Worm (Caenorhabditis elegans): ENCODE measurements around the gene timm-17B.1.

The timm-17B.1 gene

ce11 chrIV:4788332-4788731, 43.0 kb upstream of the timm-17B.1 start, which contains the start of gene nhr-104:
TSS of gene nhr-104 (minus strand) at chrIV:4788692.
- TF ChIP-seq egl-5 (tag; optimal IDR thresholded peaks at IDR 0.05) (no peak), pha-4 (tag; optimal IDR thresholded peaks at IDR 0.05) (peak; percentile 94), mml-1 (tag; optimal IDR thresholded peaks at IDR 0.05) (no peak), zag-1 (tag; optimal IDR thresholded peaks at IDR 0.05) (no peak), ztf-11 (tag; optimal IDR thresholded peaks at IDR 0.05) (no peak), ceh-28 (tag; optimal IDR thresholded peaks at IDR 0.05) (peak; percentile 66), nhr-67 (tag; optimal IDR thresholded peaks at IDR 0.05) (no peak), tbx-2 (tag; optimal IDR thresholded peaks at IDR 0.05) (no peak), elt-1 (tag; optimal IDR thresholded peaks at IDR 0.05) (no peak), eor-1 (tag; optimal IDR thresholded peaks at IDR 0.05) (no peak), nhr-25 (tag; optimal IDR thresholded peaks at IDR 0.05) (peak; percentile 59), elt-2 (tag; optimal IDR thresholded peaks at IDR 0.05) (peak; percentile 63), hmg-11 (tag; optimal IDR thresholded peaks at IDR 0.05) (no peak), ceh-9 (tag; optimal IDR thresholded peaks at IDR 0.05) (no peak), nhr-12 (tag; optimal IDR thresholded peaks at IDR 0.05) (no peak), nfya-1 (tag; optimal IDR thresholded peaks at IDR 0.05; ENCODE audit: insufficient read depth) (peak; percentile 16), pqm-1 (tag; optimal IDR thresholded peaks at IDR 0.05) (peak; percentile 67), jun-1 (tag; optimal IDR thresholded peaks at IDR 0.05) (peak; percentile 39), unc-39 (tag; optimal IDR thresholded peaks at IDR 0.05) (no peak), ZK546.5 (tag; optimal IDR thresholded peaks at IDR 0.05) (no peak), nhr-43 (tag; optimal IDR thresholded peaks at IDR 0.05; ENCODE audit: poor library complexity, severe bottlenecking) (peak; percentile 36), R02D3.7 (tag; optimal IDR thresholded peaks at IDR 0.05) (no peak), skn-1 (tag; optimal IDR thresholded peaks at IDR 0.05) (peak; percentile 94), nhr-76 (tag; optimal IDR thresholded peaks at IDR 0.05) (no peak), nhr-23 (tag; optimal IDR thresholded peaks at IDR 0.05) (peak; percentile 69), mdl-1 (tag; optimal IDR thresholded peaks at IDR 0.05) (no peak), sea-2 (GFP tag; optimal IDR thresholded peaks at IDR 0.05) (no peak)

ce11 chrIV:4781123-4781522, 35.8 kb upstream of the timm-17B.1 start:
- TF ChIP-seq hmg-11 (tag; optimal IDR thresholded peaks at IDR 0.05) (peak; percentile 76), nfya-1 (tag; optimal IDR thresholded peaks at IDR 0.05; ENCODE audit: insufficient read depth) (peak; percentile 28), ztf-4 (tag; optimal IDR thresholded peaks at IDR 0.05) (no peak)

- TF ChIP-seq egl-27 (tag; optimal IDR thresholded peaks at IDR 0.05) (no peak), nhr-12 (tag; optimal IDR thresholded peaks at IDR 0.05) (no peak), fos-1 (tag; optimal IDR thresholded peaks at IDR 0.05) (no peak), ztf-4 (tag; optimal IDR thresholded peaks at IDR 0.05) (no peak), nhr-76 (tag; optimal IDR thresholded peaks at IDR 0.05) (no peak), pqm-1 (tag; optimal IDR thresholded peaks at IDR 0.05) (no peak), nfya-1 (tag; optimal IDR thresholded peaks at IDR 0.05; ENCODE audit: insufficient read depth) (no peak)
Measured at ce11 chrIV:4780129-4780528, 34.8 kb upstream of the timm-17B.1 start, which contains the start of gene set-15. TSS of gene set-15 (minus strand) at chrIV:4780229.

ce11 chrIV:4776501-4776900, 31.2 kb upstream of the timm-17B.1 start:
- TF ChIP-seq nhr-67 (tag; optimal IDR thresholded peaks at IDR 0.05) (no peak), nfya-1 (tag; optimal IDR thresholded peaks at IDR 0.05; ENCODE audit: insufficient read depth) (peak; percentile 94)

ce11 chrIV:4776001-4776400, 30.7 kb upstream of the timm-17B.1 start, which contains the start of gene R11E3.19:
TSS of gene R11E3.19 (minus strand) at chrIV:4776101.
- TF ChIP-seq ztf-11 (tag; optimal IDR thresholded peaks at IDR 0.05), result no peak
- no peak for TF ChIP-seq zag-1 (tag; optimal IDR thresholded peaks at IDR 0.05)
- no peak for TF ChIP-seq nhr-28 (tag; optimal IDR thresholded peaks at IDR 0.05)
- no peak for TF ChIP-seq mml-1 (tag; optimal IDR thresholded peaks at IDR 0.05)
- no peak for TF ChIP-seq tbx-2 (tag; optimal IDR thresholded peaks at IDR 0.05)
- no peak for TF ChIP-seq unc-62 (GFP tag; optimal IDR thresholded peaks at IDR 0.05)
- TF ChIP-seq eor-1 (tag; optimal IDR thresholded peaks at IDR 0.05), result no peak
- TF ChIP-seq snpc-4 (tag; optimal IDR thresholded peaks at IDR 0.05), result no peak
- no peak for TF ChIP-seq fos-1 (tag; optimal IDR thresholded peaks at IDR 0.05)
- no peak for TF ChIP-seq lin-39 (tag; optimal IDR thresholded peaks at IDR 0.05)
- no peak for TF ChIP-seq elt-1 (tag; optimal IDR thresholded peaks at IDR 0.05)
- no peak for TF ChIP-seq nhr-43 (tag; optimal IDR thresholded peaks at IDR 0.05; ENCODE audit: poor library complexity, severe bottlenecking)
- no peak for TF ChIP-seq ceh-82 (tag; optimal IDR thresholded peaks at IDR 0.05)
- TF ChIP-seq nhr-12 (tag; optimal IDR thresholded peaks at IDR 0.05), result no peak
- TF ChIP-seq nhr-77 (tag; optimal IDR thresholded peaks at IDR 0.05), result no peak
- TF ChIP-seq elt-3 (tag; optimal IDR thresholded peaks at IDR 0.05), result no peak

Measured in whole organism, L3 larva.